Fruit fly (Drosophila melanogaster) whole organism: ENCODE measurements around the gene CG9300.

Experiments used
- EcR ChIP-seq, 2 experiments: fragments of >200 bp; optimal IDR thresholded peaks; 2 replicates each; lab custom pipeline; 2017; ENCODE audit warnings: missing biosample characterization in 2 of 2, missing genetic modification characterization in 2 of 2, missing genetic modification reagents in 2 of 2
- pan ChIP-seq: fragments of >200 bp; optimal IDR thresholded peaks from 2 replicates; lab custom pipeline; 2017

DNA sequence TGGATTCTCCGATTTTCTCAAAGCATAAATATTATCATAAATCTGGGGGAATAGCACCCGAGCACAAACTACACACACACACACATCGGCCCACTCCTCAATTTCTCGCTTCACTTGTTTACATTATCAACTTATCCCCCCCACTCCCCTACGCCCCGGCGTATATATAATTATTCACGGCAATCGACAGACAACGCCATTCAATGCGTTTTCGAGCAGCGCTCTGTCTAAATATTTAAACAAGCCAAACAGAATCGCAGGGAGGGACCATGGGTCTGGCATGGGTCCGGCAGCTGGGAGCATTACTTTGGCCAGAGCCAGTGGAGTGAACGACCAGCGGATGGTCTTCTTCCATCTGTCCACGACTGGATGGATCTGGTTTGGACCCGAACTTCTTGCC is 23.4 kb downstream of the CG9300 start:
- TF ChIP-seq EcR (GFP tag; optimal IDR thresholded peaks at IDR 0.05; lab: Kevin White, UChicago) (no peak), pan (lab: Kevin White, UChicago) (no peak)
